Fruit fly (Drosophila melanogaster): ENCODE measurements around the gene Pldn.

Gene Pldn

DNA sequence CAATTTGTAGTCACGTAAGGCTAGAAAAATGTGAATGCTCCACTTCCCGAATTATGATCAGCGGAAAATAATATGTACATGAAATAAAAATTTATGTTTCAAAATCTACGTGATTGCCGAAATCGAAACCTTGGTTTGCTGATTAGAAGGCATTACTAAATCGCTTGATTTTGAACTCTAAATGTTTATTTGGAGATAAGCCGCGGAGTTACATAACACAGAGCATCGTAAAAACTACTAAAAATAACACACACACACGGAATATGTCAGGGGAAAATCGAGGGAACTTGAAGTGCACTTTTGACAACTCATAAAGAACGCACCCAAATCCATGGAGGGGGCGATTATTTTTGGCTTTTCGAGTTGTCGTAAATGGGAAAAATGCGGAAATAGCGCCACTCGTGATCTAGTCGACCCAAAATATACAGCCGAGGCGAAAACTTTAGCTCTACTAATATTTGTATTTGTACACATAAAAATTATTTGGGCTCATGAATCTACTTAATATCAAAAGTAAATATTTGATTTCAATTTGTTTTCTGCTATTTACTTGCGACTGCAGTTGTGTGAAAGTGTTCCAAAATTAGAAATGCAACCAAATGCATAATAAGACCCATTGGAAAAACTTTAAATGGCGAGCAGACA is 13.8 kb upstream of the Pldn start:
- TF ChIP-seq crol (GFP tag; IDR thresholded peaks at IDR 0.05) (no peak), CG12299 (tag; optimal IDR thresholded peaks at IDR 0.05) (no peak), CG11696 (GFP tag; IDR thresholded peaks at IDR 0.05) (peak; percentile 65), row (GFP tag; IDR thresholded peaks at IDR 0.05) (peak; percentile 8; the same call in 1 of the 3 replicates), CG15514 (GFP tag; optimal IDR thresholded peaks at IDR 0.05) (peak; percentile 3), Eip74EF (GFP tag; optimal IDR thresholded peaks at IDR 0.05) (peak in 1 of 2 experiments; percentile 50), Pdp1 (GFP tag; optimal IDR thresholded peaks at IDR 0.05) (peak in 1 of 2 experiments; percentile 92)

DNA sequence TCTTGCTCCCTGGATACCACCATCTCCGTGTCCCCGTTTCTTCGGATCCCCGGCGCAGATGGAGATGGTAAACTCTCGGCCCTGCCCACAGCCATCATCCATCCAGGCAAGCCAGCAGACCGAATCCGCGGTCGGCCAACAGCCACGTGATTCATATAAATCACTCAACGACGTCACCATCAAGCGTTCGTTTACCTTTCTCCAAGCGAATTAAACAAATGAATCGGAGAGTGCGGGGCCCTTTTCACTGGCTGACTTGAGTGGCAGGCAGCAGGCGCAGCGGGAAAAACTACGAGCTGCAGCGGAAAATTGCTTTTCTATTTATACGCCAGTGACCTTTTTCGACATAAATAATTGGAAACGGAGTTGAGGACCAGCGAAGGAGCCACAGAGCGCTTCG is 12.4 kb upstream of the Pldn start:
- TF ChIP-seq crol (GFP tag; IDR thresholded peaks at IDR 0.05) (peak; percentile 26; the same call in 1 of the 2 replicates), ac (GFP tag; optimal IDR thresholded peaks at IDR 0.05) (no peak), CG6175 (GFP tag; IDR thresholded peaks at IDR 0.05) (no peak), Mrtf (GFP tag; IDR thresholded peaks at IDR 0.05) (no peak), Med (GFP tag) (peak; percentile 61), Rfx (GFP tag; IDR thresholded peaks at IDR 0.05) (no peak), CG2116 (GFP tag; optimal IDR thresholded peaks at IDR 0.05) (no peak), nau (GFP tag; optimal IDR thresholded peaks at IDR 0.05) (peak; percentile 38), Hr78 (GFP tag; optimal IDR thresholded peaks at IDR 0.05) (peak in 1 of 2 experiments; percentile 18), vvl (GFP tag; IDR thresholded peaks at IDR 0.05) (peak; percentile 19; the same call in 1 of the 2 replicates), HmgD (GFP tag; optimal IDR thresholded peaks at IDR 0.05) (no peak), Lhr (GFP tag; optimal IDR thresholded peaks at IDR 0.05) (no peak), btn (GFP tag; optimal IDR thresholded peaks at IDR 0.05) (no peak), mirr (GFP tag; optimal IDR thresholded peaks at IDR 0.05) (no peak), cwo (GFP tag; optimal IDR thresholded peaks at IDR 0.05) (peak; percentile 22), disco-r (GFP tag; optimal IDR thresholded peaks at IDR 0.05) (no peak), CG17912 (GFP tag; optimal IDR thresholded peaks at IDR 0.05) (no peak), twi (tag; optimal IDR thresholded peaks at IDR 0.05) (peak; percentile 32), CG6683 (GFP tag; optimal IDR thresholded peaks at IDR 0.05) (no peak), CG17385 (GFP tag; optimal IDR thresholded peaks at IDR 0.05) (no peak), ab (GFP tag; optimal IDR thresholded peaks at IDR 0.05) (no peak), zfh1 (GFP tag; IDR thresholded peaks at IDR 0.05) (0 out of 3 replicates have a peak, but pooled peaks have one; percentile 25), sob (GFP tag; IDR thresholded peaks at IDR 0.05) (no peak)

DNA sequence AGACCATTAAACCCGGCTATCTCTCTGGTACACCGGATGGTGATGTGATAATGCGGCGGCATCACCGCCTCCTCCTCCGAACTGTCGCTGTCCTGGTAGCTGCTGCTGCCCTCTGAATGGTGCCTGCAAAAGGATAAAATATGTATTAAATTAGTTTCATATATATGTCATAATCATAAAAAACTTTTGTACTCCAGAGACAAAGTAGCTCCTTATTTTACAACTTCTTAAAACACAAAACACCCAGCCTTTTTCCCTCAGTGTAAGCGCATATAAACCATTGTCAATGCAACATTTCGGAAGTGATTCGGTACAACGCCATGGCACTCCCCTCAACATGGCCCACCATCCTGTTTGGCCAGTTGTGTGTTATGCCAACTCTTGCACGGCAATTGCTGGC is 10.4 kb upstream of the Pldn start:
- TF ChIP-seq bigmax (GFP tag; optimal IDR thresholded peaks at IDR 0.05) (no peak), amos (GFP tag; IDR thresholded peaks at IDR 0.05; ENCODE audit: partially characterized antibody) (no peak), CG8388 (GFP tag; optimal IDR thresholded peaks at IDR 0.05) (no peak), Drgx (GFP tag; IDR thresholded peaks at IDR 0.05) (peak; percentile 43)

DNA sequence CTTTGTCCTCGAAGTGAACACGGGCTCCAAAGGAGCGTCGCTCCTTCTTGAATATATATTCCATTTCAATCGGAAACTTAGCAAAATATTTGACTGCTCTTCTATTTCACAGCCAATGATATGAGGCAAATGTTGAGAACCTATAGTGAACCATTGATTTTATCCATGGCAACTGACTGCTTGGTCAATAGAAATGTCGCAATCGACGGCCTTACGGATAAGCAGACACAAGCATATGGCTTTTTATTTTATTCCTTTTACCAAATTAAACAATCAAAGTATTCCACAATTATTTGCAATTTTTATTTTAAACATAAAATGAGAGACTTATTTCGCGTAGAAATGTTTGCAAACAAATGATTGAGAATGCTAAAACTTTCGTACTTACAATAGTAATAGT is 8.0 kb upstream of the Pldn start, which contains the start of gene Dnai2:
Gene Dnai2 (minus strand): TSS at position 101 of the 400 bp plus-strand sequence.
- TF ChIP-seq CG2202 (tag; optimal IDR thresholded peaks at IDR 0.05) (no peak), Rfx (GFP tag; IDR thresholded peaks at IDR 0.05) (no peak), Med (GFP tag) (peak; percentile 33), CkIIα-i1 (GFP tag; IDR thresholded peaks at IDR 0.05) (no peak)

Measured in whole organism, embryonic.